Fruit fly (Drosophila melanogaster) whole organism, embryonic: ENCODE results near the gene Ubqn.

Experiments
- ATbp ChIP-seq: fragments of 200-800 bp; sonication (Bioruptor generic); optimal IDR thresholded peaks from 2 replicates; lab custom pipeline; 2017; ENCODE audit warnings: missing biosample characterization, mild to moderate bottlenecking, missing genetic modification characterization, missing genetic modification reagents
- Awh ChIP-seq: fragments of 200-800 bp; sonication (Bioruptor generic); IDR thresholded peaks from 2 replicates; pipeline ENCODE4, ENCODE4 v1.3.6; 2022; ENCODE audit warnings: missing biosample characterization, missing genetic modification characterization
- CG10543 ChIP-seq: fragments of 200-800 bp; sonication (Bioruptor generic); optimal IDR thresholded peaks from 3 replicates; lab custom pipeline; 2017; ENCODE audit warnings: missing biosample characterization, mild to moderate bottlenecking, missing genetic modification characterization, moderate library complexity
- CG10979 ChIP-seq: fragments of 200-800 bp; sonication (Bioruptor generic); optimal IDR thresholded peaks from 2 replicates; lab custom pipeline; 2018; ENCODE audit warnings: missing biosample characterization, mild to moderate bottlenecking, missing genetic modification characterization, moderate library complexity
- CG11504 ChIP-seq: fragments of 200-800 bp; sonication (Bioruptor generic); optimal IDR thresholded peaks from 3 replicates; lab custom pipeline; 2019; ENCODE audit warnings: missing biosample characterization, mild to moderate bottlenecking, missing genetic modification characterization, moderate library complexity
- CG11695 ChIP-seq: fragments of 200-800 bp; sonication (Bioruptor generic); IDR thresholded peaks from 3 replicates; pipeline ENCODE4 v1.3.6; 2022; ENCODE audit warnings: missing biosample characterization, missing genetic modification characterization
- CG12104 ChIP-seq: fragments of 200-800 bp; sonication (Bioruptor generic); optimal IDR thresholded peaks from 3 replicates; lab custom pipeline; 2016; ENCODE audit warnings: missing biosample characterization, missing genetic modification characterization
- CG12659 ChIP-seq: fragments of 200-800 bp; sonication (Bioruptor generic); optimal IDR thresholded peaks from 3 replicates; lab custom pipeline; 2017; ENCODE audit warnings: mild to moderate bottlenecking, missing biosample characterization, missing genetic modification reagents, missing genetic modification characterization
- CG13296 ChIP-seq: fragments of 200-800 bp; sonication (Bioruptor generic); optimal IDR thresholded peaks from 3 replicates; lab custom pipeline; 2018; ENCODE audit warnings: missing biosample characterization, mild to moderate bottlenecking, missing genetic modification characterization
- CG14710 ChIP-seq: fragments of 200-800 bp; sonication (Bioruptor generic); optimal IDR thresholded peaks from 3 replicates; lab custom pipeline; 2019; ENCODE audit warnings: missing biosample characterization, mild to moderate bottlenecking, missing genetic modification characterization, moderate library complexity
- CG1602 ChIP-seq: fragments of 200-800 bp; sonication (Bioruptor generic); optimal IDR thresholded peaks from 3 replicates; lab custom pipeline; 2016; ENCODE audit warnings: missing biosample characterization, missing genetic modification characterization
- CG17829 ChIP-seq: fragments of 200-800 bp; optimal IDR thresholded peaks from 2 replicates; lab custom pipeline; 2019; ENCODE audit warnings: missing biosample characterization, mild to moderate bottlenecking, missing genetic modification characterization, moderate library complexity
- CG1832 ChIP-seq: fragments of 200-800 bp; sonication (Bioruptor generic); optimal IDR thresholded peaks from 2 replicates; lab custom pipeline; 2017; ENCODE audit warnings: missing biosample characterization, mild to moderate bottlenecking, missing genetic modification characterization, inconsistent platforms
- CG18476 ChIP-seq: fragments of 200-800 bp; sonication (Bioruptor generic); optimal IDR thresholded peaks from 2 replicates; lab custom pipeline; 2016; ENCODE audit warnings: missing biosample characterization, mild to moderate bottlenecking, missing genetic modification characterization
- CG18599 ChIP-seq: fragments of 200-800 bp; sonication (Bioruptor generic); optimal IDR thresholded peaks from 3 replicates; lab custom pipeline; 2017; ENCODE audit warnings: missing biosample characterization, missing genetic modification characterization, mild to moderate bottlenecking, moderate library complexity, missing genetic modification reagents
- CG2116 ChIP-seq: fragments of 200-800 bp; sonication (Bioruptor generic); optimal IDR thresholded peaks from 3 replicates; lab custom pipeline; 2018; ENCODE audit warnings: missing biosample characterization, mild to moderate bottlenecking, missing genetic modification characterization
- CG2889 ChIP-seq: fragments of 200-800 bp; sonication (Bioruptor generic); IDR thresholded peaks from 3 replicates; pipeline ENCODE4 v1.3.6; 2022; ENCODE audit warnings: missing biosample characterization, missing genetic modification characterization
- CG33557 ChIP-seq: fragments of 200-800 bp; sonication (Bioruptor generic); optimal IDR thresholded peaks from 2 replicates; lab custom pipeline; 2019; ENCODE audit warnings: missing biosample characterization, mild to moderate bottlenecking, missing genetic modification characterization, moderate library complexity
- CG34224 ChIP-seq: fragments of 200-800 bp; sonication (Bioruptor generic); IDR thresholded peaks from 3 replicates; pipeline ENCODE4 v1.3.6; 2022; ENCODE audit warnings: missing biosample characterization, missing genetic modification characterization; ENCODE audit not compliant: partially characterized antibody
- CG4328 ChIP-seq: fragments of 200-800 bp; sonication (Bioruptor generic); optimal IDR thresholded peaks from 3 replicates; lab custom pipeline; 2017; ENCODE audit warnings: missing biosample characterization, missing genetic modification reagents, missing genetic modification characterization
- CG4404 ChIP-seq: fragments of 200-800 bp; sonication (Bioruptor generic); IDR thresholded peaks from 2 replicates; pipeline ENCODE4 v1.3.6; 2022; ENCODE audit warnings: missing biosample characterization, missing genetic modification characterization
- CG4707 ChIP-seq: fragments of 200-800 bp; sonication (Bioruptor generic); optimal IDR thresholded peaks from 2 replicates; lab custom pipeline; 2018; ENCODE audit warnings: missing biosample characterization, mild to moderate bottlenecking, missing genetic modification characterization, moderate library complexity
- CG4730 ChIP-seq: fragments of 200-800 bp; sonication (Bioruptor generic); IDR thresholded peaks from 2 replicates; pipeline ENCODE4 v1.3.6; 2022; ENCODE audit warnings: missing biosample characterization, missing genetic modification characterization
- CG6175 ChIP-seq: fragments of 200-800 bp; sonication (Bioruptor generic); IDR thresholded peaks from 3 replicates; pipeline ENCODE4 v1.3.6; 2022; ENCODE audit warnings: missing biosample characterization, missing genetic modification characterization
- CG6854 ChIP-seq: fragments of 200-800 bp; sonication (Bioruptor generic); optimal IDR thresholded peaks from 3 replicates; lab custom pipeline; 2017; ENCODE audit warnings: missing biosample characterization, mild to moderate bottlenecking, missing genetic modification characterization
- CG9215 ChIP-seq: fragments of 200-800 bp; sonication (Bioruptor generic); IDR thresholded peaks from 2 replicates; pipeline ENCODE4 v1.3.6; 2022; ENCODE audit warnings: missing biosample characterization, missing genetic modification characterization
- CG9437 ChIP-seq: fragments of 200-800 bp; sonication (Bioruptor generic); optimal IDR thresholded peaks from 2 replicates; lab custom pipeline; 2018; ENCODE audit warnings: missing biosample characterization, mild to moderate bottlenecking, missing genetic modification characterization
- D19A ChIP-seq: fragments of 200-800 bp; optimal IDR thresholded peaks from 3 replicates; lab custom pipeline; 2019; ENCODE audit warnings: missing biosample characterization, mild to moderate bottlenecking, missing genetic modification characterization, moderate library complexity
- D19B ChIP-seq: fragments of 200-800 bp; sonication (Bioruptor generic); optimal IDR thresholded peaks from 2 replicates; lab custom pipeline; 2017; ENCODE audit warnings: missing biosample characterization, mild to moderate bottlenecking, missing genetic modification characterization
- Dek ChIP-seq: fragments of 200-800 bp; sonication (Bioruptor generic); optimal IDR thresholded peaks from 3 replicates; lab custom pipeline; 2019; ENCODE audit warnings: missing biosample characterization, mild to moderate bottlenecking, missing genetic modification characterization, moderate library complexity
- E2f1 ChIP-seq: fragments of 200-800 bp; sonication (Bioruptor generic); IDR thresholded peaks from 2 replicates; pipeline ENCODE4 v1.3.6; 2022; ENCODE audit warnings: missing biosample characterization, missing genetic modification characterization
- HLH54F ChIP-seq: fragments of 200-800 bp; sonication (Bioruptor generic); optimal IDR thresholded peaks from 3 replicates; lab custom pipeline; 2016; ENCODE audit warnings: missing biosample characterization, missing genetic modification characterization
- Pdp1 ChIP-seq, 2 experiments: fragments of 200-800 bp; sonication (Bioruptor generic); optimal IDR thresholded peaks; 3 replicates each; lab custom pipeline; 2016; ENCODE audit warnings: missing biosample characterization in 2 of 2, missing genetic modification characterization in 2 of 2, mild to moderate bottlenecking in 1 of 2, moderate library complexity in 1 of 2
- Six4 ChIP-seq: fragments of 200-800 bp; sonication (Bioruptor generic); optimal IDR thresholded peaks from 2 replicates; lab custom pipeline; 2016; ENCODE audit warnings: missing biosample characterization, missing genetic modification characterization
- al ChIP-seq: fragments of 200-800 bp; sonication (Bioruptor generic); IDR thresholded peaks from 2 replicates; pipeline ENCODE4 v1.3.6; 2022; ENCODE audit warnings: missing biosample characterization, missing genetic modification characterization
- amos ChIP-seq: fragments of 200-800 bp; sonication (Bioruptor generic); IDR thresholded peaks from 2 replicates; pipeline ENCODE4 v1.3.6; 2022; ENCODE audit warnings: missing biosample characterization, missing genetic modification characterization; ENCODE audit not compliant: partially characterized antibody
- bsh ChIP-seq, 2 experiments: fragments of 200-800 bp; sonication (Bioruptor generic); optimal IDR thresholded peaks; 2 replicates each; lab custom pipeline; 2017 to 2018; ENCODE audit warnings: mild to moderate bottlenecking in 2 of 2, missing biosample characterization in 2 of 2, missing genetic modification characterization in 2 of 2, moderate library complexity in 1 of 2
- cwo ChIP-seq: fragments of 200-800 bp; sonication (Bioruptor generic); optimal IDR thresholded peaks from 3 replicates; lab custom pipeline; 2017; ENCODE audit warnings: missing biosample characterization, missing genetic modification characterization, mild to moderate bottlenecking, moderate library complexity, missing genetic modification reagents
- dpn ChIP-seq, 2 experiments: fragments of 200-800 bp; sonication (Bioruptor generic); optimal IDR thresholded peaks; 3 replicates each; lab custom pipeline; 2016; ENCODE audit warnings: missing biosample characterization in 2 of 2, missing genetic modification characterization in 2 of 2
- ewg ChIP-seq: fragments of 200-800 bp; sonication (Bioruptor generic); optimal IDR thresholded peaks from 3 replicates; lab custom pipeline; 2017; ENCODE audit warnings: mild to moderate bottlenecking, missing biosample characterization, missing genetic modification reagents, missing genetic modification characterization
- fd96Cb ChIP-seq: fragments of 200-800 bp; sonication (Bioruptor generic); optimal IDR thresholded peaks from 2 replicates; lab custom pipeline; 2018; ENCODE audit warnings: missing biosample characterization, mild to moderate bottlenecking, missing genetic modification characterization, moderate library complexity
- lilli ChIP-seq: fragments of 200-800 bp; sonication (Bioruptor generic); optimal IDR thresholded peaks from 3 replicates; lab custom pipeline; 2016; ENCODE audit warnings: missing biosample characterization, missing genetic modification characterization
- nerfin-1 ChIP-seq: fragments of 200-800 bp; sonication (Bioruptor generic); optimal IDR thresholded peaks from 3 replicates; lab custom pipeline; 2019; ENCODE audit warnings: missing biosample characterization, mild to moderate bottlenecking, missing genetic modification characterization, moderate library complexity
- pb ChIP-seq: fragments of 200-800 bp; sonication (Bioruptor generic); optimal IDR thresholded peaks from 3 replicates; lab custom pipeline; 2016; ENCODE audit warnings: missing biosample characterization, missing genetic modification characterization
- pzg ChIP-seq: fragments of 200-800 bp; sonication (Bioruptor generic); optimal IDR thresholded peaks from 3 replicates; lab custom pipeline; 2018; ENCODE audit warnings: missing biosample characterization, mild to moderate bottlenecking, missing genetic modification characterization, moderate library complexity
- sens ChIP-seq: fragments of 200-800 bp; sonication (Bioruptor generic); peaks from one replicate; lab custom pipeline; 2016; ENCODE audit warnings: missing biosample characterization, missing genetic modification characterization
- trem ChIP-seq: fragments of 200-800 bp; optimal IDR thresholded peaks from 3 replicates; lab custom pipeline; 2019; ENCODE audit warnings: missing biosample characterization, mild to moderate bottlenecking, missing genetic modification characterization, moderate library complexity
- tx ChIP-seq: fragments of 200-800 bp; sonication (Bioruptor generic); optimal IDR thresholded peaks from 2 replicates; lab custom pipeline; 2016; ENCODE audit warnings: missing biosample characterization, missing genetic modification characterization

The Ubqn gene

dm6 chrX:19663196-19663858 lies 20.3 kb upstream of the Ubqn start (continued):
- TF ChIP-seq Dek (tag; lab: Kevin White, UChicago), result peak; percentile 32
- TF ChIP-seq CG18599, result peak; percentile 52
- peak; percentile 65 for TF ChIP-seq D19A
- TF ChIP-seq D19B (GFP tag; lab: Kevin White, UChicago), result peak; percentile 32
- peak; percentile 17 for TF ChIP-seq trem (tag; lab: Kevin White, UChicago)
- peak; percentile 43 for TF ChIP-seq CG14710 (tag; lab: Kevin White, UChicago)
- peak; percentile 91 for TF ChIP-seq sens (GFP tag; lab: Kevin White, UChicago)
- 0 out of 2 replicates have a peak, but pooled peaks have one; percentile 6 for TF ChIP-seq CG9215 (GFP tag; lab: Robert Waterston, UW)
- no peak for TF ChIP-seq amos (GFP tag; lab: Robert Waterston, UW)
- peak; percentile 41 for TF ChIP-seq Six4 (GFP tag; lab: Kevin White, UChicago)
- peak; percentile 55 for TF ChIP-seq CG18476 (GFP tag; lab: Kevin White, UChicago)
- TF ChIP-seq CG11504, result peak; percentile 53
- TF ChIP-seq CG13296 (GFP tag; lab: Kevin White, UChicago), result no peak
- TF ChIP-seq Awh (GFP tag; lab: Robert Waterston, UW), result 0 out of 2 replicates have a peak, but pooled peaks have one; percentile 13
- TF ChIP-seq E2f1 (GFP tag; lab: Robert Waterston, UW), result no peak
- TF ChIP-seq CG2116 (GFP tag; lab: Kevin White, UChicago), result peak; percentile 5
- no peak for TF ChIP-seq pzg (GFP tag; lab: Kevin White, UChicago)
- peak; percentile 51 for TF ChIP-seq lilli
- peak; percentile 94 for TF ChIP-seq CG6175 (GFP tag; lab: Robert Waterston, UW)
- TF ChIP-seq CG33557, result peak; percentile 57
- peak; percentile 48 for TF ChIP-seq CG17829 (tag; lab: Kevin White, UChicago)
- TF ChIP-seq CG12104, result peak; percentile 61
- no peak for TF ChIP-seq CG2889
- TF ChIP-seq CG10543 (GFP tag; lab: Kevin White, UChicago), result peak; percentile 24
- peak; percentile 43 for TF ChIP-seq CG1602 (GFP tag; lab: Kevin White, UChicago)
- TF ChIP-seq ewg (GFP tag; lab: Kevin White, UChicago), result peak; percentile 19
- no peak for TF ChIP-seq tx (GFP tag; lab: Kevin White, UChicago)
- TF ChIP-seq CG4707 (GFP tag; lab: Kevin White, UChicago), result peak; percentile 44
- peak; percentile 37 for TF ChIP-seq HLH54F (GFP tag; lab: Kevin White, UChicago)
- TF ChIP-seq CG34224 (GFP tag; lab: Robert Waterston, UW), result no peak
- 0 out of 2 replicates have a peak, but pooled peaks have one; percentile 11 for TF ChIP-seq CG4730 (GFP tag; lab: Robert Waterston, UW)
- TF ChIP-seq pb, result no peak
- TF ChIP-seq CG1832 (GFP tag; lab: Kevin White, UChicago), result no peak
- TF ChIP-seq dpn (GFP tag; optimal IDR thresholded peaks at IDR 0.05; lab: Kevin White, UChicago), result peak; percentile 14 to 38
- TF ChIP-seq cwo (GFP tag; lab: Kevin White, UChicago), result peak; percentile 47
- TF ChIP-seq CG10979 (tag; lab: Kevin White, UChicago), result peak; percentile 64
- TF ChIP-seq CG12659 (GFP tag; lab: Kevin White, UChicago), result peak; percentile 67
- peak; percentile 76 for TF ChIP-seq CG9437 (GFP tag; lab: Kevin White, UChicago)
- TF ChIP-seq ATbp (GFP tag; lab: Kevin White, UChicago), result peak; percentile 24
- TF ChIP-seq nerfin-1 (tag; lab: Kevin White, UChicago), result peak; percentile 44
- TF ChIP-seq CG6854 (GFP tag; lab: Kevin White, UChicago), result peak; percentile 58
- peak; percentile 14 to 21 for TF ChIP-seq Pdp1 (GFP tag; optimal IDR thresholded peaks at IDR 0.05; lab: Kevin White, UChicago)
- no peak for TF ChIP-seq al (GFP tag; lab: Robert Waterston, UW)
- TF ChIP-seq bsh (GFP tag; optimal IDR thresholded peaks at IDR 0.05; lab: Kevin White, UChicago), result peak in 1 of 2 experiments; percentile 31
- TF ChIP-seq CG4328 (GFP tag; lab: Kevin White, UChicago), result peak; percentile 28
- TF ChIP-seq fd96Cb, result peak; percentile 37
- peak; percentile 46; the same call in 2 of the 3 replicates for TF ChIP-seq CG11695 (GFP tag; lab: Robert Waterston, UW)
- 0 out of 2 replicates have a peak, but pooled peaks have one; percentile 26 for TF ChIP-seq CG4404 (GFP tag; lab: Robert Waterston, UW)
